Fruit fly (Drosophila melanogaster) S2 (cell line): ENCODE measurements around the gene CG32459.
A peak's percentile ranks its signal among the peaks of the same experiment; 100 is the strongest.

Experiments
- CG8478 ChIP-seq: fragments of >200 bp; optimal IDR thresholded peaks from 2 replicates; lab custom pipeline; 2018
- CTCF ChIP-seq, 2 experiments: fragments of >200 bp; optimal IDR thresholded peaks; 2 replicates each; lab custom pipeline; 2018

The CG32459 gene

DNA sequence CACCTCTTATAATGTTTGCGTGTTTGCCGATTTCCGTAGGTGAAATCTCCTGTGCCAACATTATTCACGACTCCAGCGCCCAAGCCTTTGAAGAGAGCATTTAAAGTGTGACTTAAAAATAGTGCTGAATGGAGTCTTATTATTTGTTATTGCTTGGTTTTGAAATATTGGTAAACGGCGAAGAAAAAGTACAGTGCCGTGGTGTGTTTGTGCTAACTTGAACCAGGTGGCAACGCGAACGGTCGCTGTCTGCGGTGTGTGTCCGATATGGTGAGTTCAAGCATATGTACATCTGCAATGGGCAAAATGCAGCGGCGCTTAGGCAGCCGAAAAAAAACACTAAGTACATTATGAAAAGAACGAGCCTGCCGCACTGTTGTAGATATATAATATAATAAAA, 22.1 kb upstream of the CG32459 start:
- TF ChIP-seq CTCF (optimal IDR thresholded peaks at IDR 0.05; lab: Kevin White, UChicago) (no peak), CG8478 (no peak)

DNA sequence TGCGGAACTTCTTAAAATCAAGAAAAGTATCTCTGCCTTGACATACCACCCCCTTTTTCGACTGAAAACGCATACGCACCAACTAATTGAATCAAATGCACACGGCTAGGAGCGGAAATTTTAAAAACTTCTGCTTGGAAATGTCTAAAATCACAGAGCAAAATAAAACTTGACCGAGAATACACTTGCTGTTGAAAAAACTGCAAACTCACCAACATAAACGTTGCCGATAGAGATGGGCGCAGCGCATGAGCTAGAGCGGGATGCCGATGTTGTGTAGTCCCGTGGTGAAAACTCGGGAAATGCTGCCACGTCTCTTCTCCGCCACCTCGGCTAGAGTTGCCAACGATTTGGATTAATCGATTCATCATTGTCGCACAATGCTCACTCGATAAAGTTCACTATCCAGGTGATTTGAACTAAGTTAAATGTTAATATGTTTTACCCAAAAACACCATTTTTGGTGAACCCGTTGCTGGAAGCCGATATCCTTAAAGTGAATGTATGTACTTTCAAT, 16.0 kb upstream of the CG32459 start, which contains the start of the genes CG11109 and Arf1:
Gene CG11109, plus strand, starts transcription at position 356 of the 517 bp plus-strand sequence.
Gene Arf1, minus strand, starts transcription at position 387 of the 517 bp plus-strand sequence.
- TF ChIP-seq CTCF (optimal IDR thresholded peaks at IDR 0.05; lab: Kevin White, UChicago) = no peak
- TF ChIP-seq CG8478 = no peak

DNA sequence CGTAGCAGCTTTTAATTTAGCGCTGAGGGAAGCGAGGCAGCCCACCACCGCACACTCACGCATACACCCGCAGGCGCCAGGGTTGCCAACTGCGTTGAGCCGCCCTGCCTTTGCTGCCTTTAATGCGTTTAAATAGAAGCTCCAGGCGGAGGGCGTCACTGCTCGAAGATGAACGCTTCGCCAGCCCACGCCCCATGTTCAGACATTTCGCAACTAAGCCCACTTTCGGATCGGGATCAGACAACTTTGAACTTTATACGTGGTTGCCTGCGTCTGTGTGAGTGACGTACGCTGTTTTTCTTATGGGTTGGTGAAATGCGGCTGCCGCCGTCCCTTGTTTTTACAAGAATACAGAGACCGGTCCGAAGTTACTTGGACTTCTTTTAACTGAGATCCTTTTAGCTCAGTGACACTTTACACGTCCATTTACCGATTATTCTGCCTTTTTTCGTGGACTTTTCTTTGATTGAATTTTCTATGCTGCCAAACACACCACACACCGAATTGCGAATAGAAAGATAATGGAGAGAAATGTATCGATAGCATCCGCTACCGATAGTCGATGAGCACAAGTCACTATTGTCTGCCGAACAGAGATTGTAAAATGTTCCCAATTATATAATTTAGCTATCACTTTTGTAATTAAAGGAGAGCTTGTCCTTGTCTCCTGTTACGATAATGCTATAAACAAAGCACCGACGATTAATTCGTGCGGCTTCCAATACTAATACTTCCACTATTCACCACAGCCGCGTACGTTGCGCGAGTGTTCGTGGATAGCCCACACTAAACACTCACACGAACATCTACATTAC, 15.4 kb upstream of the CG32459 start:
- TF ChIP-seq CTCF (optimal IDR thresholded peaks at IDR 0.05; lab: Kevin White, UChicago) = no peak
- no peak for TF ChIP-seq CG8478

DNA sequence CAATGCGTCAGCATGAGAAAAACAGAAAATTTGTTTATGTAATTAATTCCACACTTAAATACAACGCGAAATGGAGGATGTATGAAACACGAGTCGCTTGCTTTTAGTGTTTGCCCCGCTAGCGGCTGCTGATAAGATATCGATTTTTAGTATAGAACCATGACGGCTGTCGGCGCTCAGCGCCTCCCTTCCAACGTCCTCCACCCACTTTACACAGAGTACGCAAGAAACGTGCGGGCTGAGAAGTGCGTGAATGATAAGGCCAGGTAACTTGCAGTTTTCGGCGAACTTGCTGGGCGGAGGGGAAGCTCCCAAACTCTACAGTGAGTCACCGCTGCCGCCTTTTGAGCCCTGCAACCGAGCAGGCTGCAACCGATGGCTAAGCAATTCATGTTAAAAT, 14.5 kb upstream of the CG32459 start:
- TF ChIP-seq CTCF (optimal IDR thresholded peaks at IDR 0.05; lab: Kevin White, UChicago) = no peak
- TF ChIP-seq CG8478 = no peak

DNA sequence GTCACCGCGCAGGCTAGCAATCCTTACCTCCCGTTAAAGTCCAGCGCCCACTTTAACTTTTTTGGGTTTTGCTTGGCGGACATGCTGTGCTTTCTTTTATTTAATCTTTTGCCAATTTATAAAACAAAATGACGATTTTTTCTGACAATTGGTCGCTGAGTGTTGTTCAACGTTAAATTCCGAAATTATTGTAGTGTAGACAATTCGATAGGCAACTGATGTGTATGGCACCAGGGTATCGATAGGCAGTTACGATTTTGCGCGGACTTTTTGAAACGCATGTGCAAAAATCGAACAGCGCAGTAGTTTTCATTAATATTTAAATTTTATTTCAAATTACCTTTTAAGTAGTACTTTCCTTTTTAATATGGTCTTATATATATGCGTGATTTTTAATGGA, 12.2 kb upstream of the CG32459 start, which contains the start of gene EMC4:
Gene EMC4, minus strand, starts transcription at position 174 of the 400 bp plus-strand sequence.
- TF ChIP-seq CG8478 (no peak), CTCF (optimal IDR thresholded peaks at IDR 0.05; lab: Kevin White, UChicago) (no peak)

DNA sequence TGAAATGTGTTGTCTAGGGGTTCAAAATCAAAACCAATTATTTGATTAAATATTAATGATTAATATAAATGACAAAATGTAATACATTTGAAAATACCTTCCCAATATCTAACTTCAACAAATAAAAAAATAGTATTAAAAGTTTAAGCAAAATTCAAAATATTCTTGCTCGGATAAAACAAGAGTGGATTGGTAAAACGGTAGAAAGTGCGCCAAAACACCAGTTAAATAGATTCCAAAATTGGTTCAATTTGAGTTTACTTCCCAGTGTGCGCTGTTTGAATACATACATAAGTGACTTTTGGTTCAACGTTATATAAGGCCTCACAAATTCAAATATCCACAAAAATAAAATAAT, 9.2 kb upstream of the CG32459 start:
- no peak for TF ChIP-seq CTCF (optimal IDR thresholded peaks at IDR 0.05; lab: Kevin White, UChicago)
- no peak for TF ChIP-seq CG8478

DNA sequence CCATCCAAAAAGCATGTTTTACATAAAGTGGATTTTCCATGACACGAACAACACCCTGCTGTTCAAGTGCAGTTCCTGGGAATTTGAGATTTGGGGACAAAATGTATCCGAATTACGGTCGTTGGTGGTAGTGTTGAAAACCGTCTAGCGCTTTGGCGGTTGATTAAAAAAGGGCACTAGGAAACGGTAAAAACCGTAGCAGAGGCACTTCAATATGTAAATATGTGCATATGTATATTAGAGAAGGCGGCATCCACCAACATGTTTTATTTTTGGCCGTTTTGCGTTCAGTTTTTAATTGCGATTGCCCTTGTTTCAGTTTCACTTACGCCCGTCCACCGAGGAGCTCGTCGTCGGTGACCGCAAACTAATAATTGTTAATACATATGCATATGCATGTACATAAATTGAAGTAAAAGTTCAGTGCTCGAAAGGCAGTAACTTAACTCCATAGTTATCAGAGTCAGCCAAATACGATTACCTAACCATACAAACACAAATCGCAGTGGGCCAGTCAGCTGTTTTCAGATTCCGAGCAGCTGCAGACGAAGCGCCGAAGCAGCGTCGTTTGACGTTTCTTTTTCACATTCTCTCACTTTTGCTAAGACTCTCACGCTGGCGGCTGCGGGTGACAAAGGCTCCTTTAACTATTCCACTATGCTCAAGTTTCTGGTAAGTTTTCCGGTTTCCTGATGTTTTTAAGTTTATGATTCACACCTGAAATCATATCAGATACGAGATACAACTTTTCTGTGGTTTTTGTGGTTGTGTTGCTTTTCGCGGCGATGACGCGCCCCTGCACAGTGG, 8.6 kb upstream of the CG32459 start, which contains the start of gene CG33170:
Gene CG33170, plus strand, starts transcription at position 347 of the 807 bp plus-strand sequence.
- TF ChIP-seq CG8478 (no peak), CTCF (optimal IDR thresholded peaks at IDR 0.05; lab: Kevin White, UChicago) (no peak)

DNA sequence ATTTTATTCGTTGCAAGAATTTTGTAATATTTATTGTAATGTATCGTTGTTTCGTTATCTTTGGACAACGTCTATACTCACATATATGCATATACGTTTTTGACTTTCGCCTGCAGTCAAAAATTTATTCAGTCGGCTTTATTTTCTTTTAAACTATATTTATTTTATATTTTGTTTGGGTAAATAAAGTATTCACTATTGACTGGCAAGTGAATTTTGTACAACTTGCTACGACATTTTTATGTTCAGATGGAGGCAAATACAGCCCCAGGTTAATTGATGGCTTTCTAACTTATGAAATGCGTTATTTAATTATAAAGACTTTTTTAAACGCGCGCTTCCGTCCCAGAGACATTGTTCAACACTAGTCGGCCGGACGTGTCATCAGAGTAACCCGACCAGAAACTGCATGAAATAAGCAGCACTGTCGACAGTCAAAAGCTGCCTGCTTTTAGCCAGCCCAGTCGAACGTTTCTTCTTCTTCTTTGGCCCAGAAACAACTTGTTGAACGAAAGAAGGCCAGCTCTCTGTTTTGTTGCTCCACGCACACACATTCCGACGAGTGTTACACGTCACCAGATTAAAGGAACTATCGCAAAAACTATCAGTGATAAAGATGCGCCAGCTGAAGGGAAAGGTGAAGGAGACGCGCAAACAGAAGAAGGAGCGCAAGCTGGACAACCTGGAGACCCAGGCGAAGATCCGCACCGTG, 7.7 kb upstream of the CG32459 start, which contains the start of gene CG33169:
Gene CG33169, plus strand, starts transcription at position 498 of the 712 bp plus-strand sequence.
- TF ChIP-seq CG8478 (no peak), CTCF (optimal IDR thresholded peaks at IDR 0.05; lab: Kevin White, UChicago) (peak in 1 of 2 experiments; percentile 53)

DNA sequence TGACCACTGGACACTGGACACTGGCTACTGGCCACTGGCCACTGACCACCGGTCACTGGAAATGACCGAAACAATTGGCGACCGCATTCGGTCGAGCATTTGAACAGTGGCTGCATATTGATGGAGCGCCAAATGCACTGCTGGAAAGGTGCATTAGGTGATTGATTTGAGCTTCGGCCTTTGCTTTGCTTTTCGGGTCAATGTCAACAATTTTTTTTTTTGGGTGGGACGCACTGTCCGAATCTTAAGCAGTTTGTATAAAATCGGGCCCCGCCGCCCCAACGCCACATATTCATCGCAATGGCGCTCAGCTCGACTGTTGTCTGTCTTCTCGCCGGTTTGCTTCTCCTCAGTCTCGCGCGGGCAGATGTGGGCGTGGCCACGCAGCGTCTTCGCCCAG, 4.6 kb upstream of the CG32459 start, which contains the start of gene CG13239:
Gene CG13239, plus strand, starts transcription at position 301 of the 400 bp plus-strand sequence.
- TF ChIP-seq CG8478 (no peak), CTCF (optimal IDR thresholded peaks at IDR 0.05; lab: Kevin White, UChicago) (no peak)

DNA sequence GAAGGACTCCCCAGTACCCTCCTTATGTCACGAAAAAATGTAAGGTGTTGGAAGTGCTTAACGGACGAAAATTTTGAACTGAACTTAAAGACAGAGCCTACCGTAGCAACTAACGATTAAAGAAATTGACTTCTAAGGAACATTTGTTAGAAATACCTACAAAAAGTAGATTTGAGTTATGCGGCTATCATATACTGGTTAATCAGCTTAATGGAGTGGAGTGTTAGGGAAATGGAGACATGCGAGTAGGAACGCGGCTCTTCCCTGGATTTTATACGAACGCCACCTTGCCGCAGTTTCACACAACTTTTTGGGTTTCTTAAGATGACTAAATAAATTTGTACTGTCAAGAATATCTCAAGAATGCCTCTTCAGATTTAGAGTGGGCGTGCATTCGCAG, 2.4 kb downstream of the CG32459 start, which contains the start of gene CG32462:
Gene CG32462, minus strand, starts transcription at position 101 of the 400 bp plus-strand sequence.
- no peak for TF ChIP-seq CTCF (optimal IDR thresholded peaks at IDR 0.05; lab: Kevin White, UChicago)
- TF ChIP-seq CG8478 = no peak

DNA sequence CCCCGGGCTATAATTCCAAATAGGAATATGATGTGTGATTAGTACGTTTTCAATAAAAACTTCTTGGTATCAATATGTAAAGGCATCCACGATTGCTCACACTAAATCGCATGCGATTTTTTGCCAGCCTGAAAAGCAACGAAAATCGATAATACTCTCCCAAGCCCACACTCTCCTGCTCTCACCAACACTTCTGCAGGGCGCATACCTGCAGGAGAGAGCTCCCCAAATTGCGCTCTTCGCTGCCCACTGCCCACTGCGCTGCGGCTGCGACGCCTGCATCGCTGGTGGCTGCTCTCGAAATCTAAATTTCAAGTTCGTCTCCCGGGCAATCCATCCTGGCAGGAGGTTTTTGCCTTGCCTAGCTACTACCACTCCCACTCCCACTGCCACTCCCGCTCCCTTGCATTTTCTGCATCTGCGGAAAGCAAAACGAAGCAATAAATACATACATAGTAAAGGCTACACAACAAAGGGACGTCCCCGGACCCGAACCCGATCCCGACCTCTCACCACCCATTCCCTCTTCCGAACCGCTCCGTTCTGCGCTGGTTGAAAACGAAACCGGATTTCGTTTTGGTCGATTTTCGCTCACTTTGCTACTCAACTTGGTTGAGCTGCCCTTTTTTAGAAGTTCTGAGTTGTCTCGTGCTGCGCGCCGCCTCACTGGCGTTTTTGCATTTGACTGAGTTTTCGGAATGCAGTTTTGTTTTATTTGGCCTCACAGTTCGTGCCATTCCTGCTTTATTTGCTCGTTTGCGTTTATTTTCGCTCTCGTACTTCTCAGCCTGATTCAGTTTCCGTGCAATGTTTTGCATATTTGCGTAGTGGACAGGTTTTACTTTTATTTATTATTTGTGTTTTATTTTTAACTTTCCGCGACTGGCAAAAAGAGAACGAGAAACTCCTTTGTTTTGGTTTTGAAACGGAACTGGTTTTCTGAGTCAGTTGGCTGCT, 4.4 kb downstream of the CG32459 start:
- TF ChIP-seq CG8478 (no peak), CTCF (optimal IDR thresholded peaks at IDR 0.05; lab: Kevin White, UChicago) (no peak)

DNA sequence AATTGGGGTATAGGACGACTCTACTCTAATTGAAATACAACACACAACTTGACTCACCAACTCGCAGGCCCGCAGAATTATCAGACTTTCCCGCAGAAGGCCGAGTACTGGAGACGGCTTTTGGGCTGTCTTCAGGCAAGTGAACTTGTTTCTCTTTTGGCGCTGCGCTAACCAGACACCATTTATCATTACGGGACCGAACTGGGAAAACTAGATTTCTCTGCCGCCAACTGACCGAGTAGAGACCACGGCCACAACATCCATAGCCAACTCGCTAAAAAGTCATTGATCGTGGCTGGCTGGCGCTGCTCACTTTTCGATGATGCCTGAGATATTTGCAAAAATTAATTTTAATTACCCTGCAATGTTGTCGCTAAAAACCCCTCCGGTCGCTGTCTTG, 6.9 kb downstream of the CG32459 start:
- no peak for TF ChIP-seq CG8478
- TF ChIP-seq CTCF (optimal IDR thresholded peaks at IDR 0.05; lab: Kevin White, UChicago) = no peak

DNA sequence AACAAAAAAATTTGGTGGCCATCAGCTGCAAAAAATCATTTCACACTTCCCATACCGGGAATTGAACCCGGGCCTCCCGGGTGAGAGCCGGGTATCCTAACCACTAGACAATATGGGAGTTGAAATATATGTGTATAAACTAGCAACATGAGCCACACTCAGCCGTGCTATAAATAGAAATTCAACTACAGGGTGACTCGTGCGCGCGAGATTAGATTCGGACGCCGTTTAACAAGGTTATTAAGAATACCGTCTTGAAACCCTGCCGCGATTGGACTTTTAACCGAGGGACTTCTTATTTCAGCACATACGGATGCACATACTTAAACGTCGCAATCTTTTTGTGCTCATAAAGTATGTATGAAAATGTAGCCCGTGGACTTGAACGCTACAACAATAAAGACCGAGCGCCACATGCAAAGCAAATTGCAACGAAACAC, 8.2 kb downstream of the CG32459 start:
- no peak for TF ChIP-seq CG8478
- TF ChIP-seq CTCF (optimal IDR thresholded peaks at IDR 0.05; lab: Kevin White, UChicago) = no peak

DNA sequence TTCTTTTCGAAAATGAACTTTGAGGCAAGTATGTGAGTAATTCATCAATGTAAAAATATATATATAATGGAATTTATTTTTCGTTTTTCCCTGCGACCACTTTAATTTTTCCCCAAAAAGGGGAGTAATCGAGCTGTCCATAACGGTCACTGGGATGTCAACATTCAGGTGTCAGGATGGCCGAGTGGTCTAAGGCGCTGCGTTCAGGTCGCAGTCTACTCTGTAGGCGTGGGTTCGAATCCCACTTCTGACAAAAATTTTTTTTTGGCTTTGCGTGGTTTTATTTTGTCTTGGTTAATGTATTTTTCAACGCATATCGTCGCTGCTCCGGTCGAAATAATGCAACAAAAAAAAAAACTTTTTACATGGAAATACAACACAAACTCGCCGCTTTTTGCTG, 12.8 kb downstream of the CG32459 start:
- no peak for TF ChIP-seq CG8478
